Fruit fly (Drosophila melanogaster) Kc167 (cell line): ENCODE measurements around the gene Dpm2.

Source experiments
- Myc ChIP-seq: fragments of >200 bp; optimal IDR thresholded peaks from 2 replicates; lab custom pipeline; 2017; ENCODE audit warnings: missing external identifiers
- Sin3A ChIP-seq: fragments of >200 bp; optimal IDR thresholded peaks from 2 replicates; lab custom pipeline; 2018; ENCODE audit warnings: missing external identifiers
- h ChIP-seq: fragments of >200 bp; optimal IDR thresholded peaks from 3 replicates; lab custom pipeline; 2018; ENCODE audit warnings: missing external identifiers
- insv ChIP-seq: fragments of >200 bp; optimal IDR thresholded peaks from 3 replicates; lab custom pipeline; 2018; ENCODE audit warnings: missing external identifiers
- psq ChIP-seq: fragments of >200 bp; optimal IDR thresholded peaks from 2 replicates; lab custom pipeline; 2017; ENCODE audit warnings: missing external identifiers
- ttk ChIP-seq: sonication (Bioruptor generic); optimal IDR thresholded peaks from 2 replicates; lab custom pipeline; 2017; ENCODE audit warnings: missing external identifiers

The Dpm2 gene

dm6 chr3L:3303534-3304459 lies 15.6 kb upstream of the Dpm2 start, which contains the start of gene ZnT63C:
ZnT63C (plus strand) TSS chr3L:3303708.
- TF ChIP-seq Myc (lab: Kevin White, UChicago) (no peak), h (lab: Kevin White, UChicago) (no peak), psq (lab: Kevin White, UChicago) (no peak), ttk (lab: Kevin White, UChicago) (no peak), insv (lab: Kevin White, UChicago) (no peak), Sin3A (lab: Kevin White, UChicago) (no peak)

- TF ChIP-seq h (lab: Kevin White, UChicago) = no peak
- TF ChIP-seq insv (lab: Kevin White, UChicago) = no peak
- TF ChIP-seq psq (lab: Kevin White, UChicago) = no peak
- no peak for TF ChIP-seq Sin3A (lab: Kevin White, UChicago)
- no peak for TF ChIP-seq ttk (lab: Kevin White, UChicago)
- no peak for TF ChIP-seq Myc (lab: Kevin White, UChicago)
Observed at dm6 chr3L:3304740-3305139, 14.6 kb upstream of the Dpm2 start.

dm6 chr3L:3305430-3305829 lies 13.9 kb upstream of the Dpm2 start:
- TF ChIP-seq Sin3A (lab: Kevin White, UChicago) (no peak), h (lab: Kevin White, UChicago) (no peak), insv (lab: Kevin White, UChicago) (no peak), ttk (lab: Kevin White, UChicago) (no peak), psq (lab: Kevin White, UChicago) (no peak), Myc (lab: Kevin White, UChicago) (no peak)

dm6 chr3L:3306515-3306914 lies 12.8 kb upstream of the Dpm2 start:
- TF ChIP-seq h (lab: Kevin White, UChicago) (no peak), Myc (lab: Kevin White, UChicago) (no peak), ttk (lab: Kevin White, UChicago) (no peak), Sin3A (lab: Kevin White, UChicago) (no peak), psq (lab: Kevin White, UChicago) (no peak), insv (lab: Kevin White, UChicago) (no peak)

- TF ChIP-seq psq (lab: Kevin White, UChicago) = no peak
- no peak for TF ChIP-seq Myc (lab: Kevin White, UChicago)
- TF ChIP-seq ttk (lab: Kevin White, UChicago) = no peak
- no peak for TF ChIP-seq insv (lab: Kevin White, UChicago)
- TF ChIP-seq h (lab: Kevin White, UChicago) = no peak
- no peak for TF ChIP-seq Sin3A (lab: Kevin White, UChicago)
Observed at dm6 chr3L:3307593-3307992, 11.8 kb upstream of the Dpm2 start.

dm6 chr3L:3308676-3309613 lies 10.4 kb upstream of the Dpm2 start:
- TF ChIP-seq Myc (lab: Kevin White, UChicago) (no peak), ttk (lab: Kevin White, UChicago) (no peak), Sin3A (lab: Kevin White, UChicago) (no peak), h (lab: Kevin White, UChicago) (no peak), psq (lab: Kevin White, UChicago) (no peak), insv (lab: Kevin White, UChicago) (no peak)

dm6 chr3L:3314049-3314448 lies 5.3 kb upstream of the Dpm2 start, which contains the start of gene Drsl2:
Drsl2 (plus strand) TSS chr3L:3314349.
- TF ChIP-seq psq (lab: Kevin White, UChicago) = no peak

- no peak for TF ChIP-seq Sin3A (lab: Kevin White, UChicago)
- no peak for TF ChIP-seq Myc (lab: Kevin White, UChicago)
- no peak for TF ChIP-seq insv (lab: Kevin White, UChicago)
- TF ChIP-seq psq (lab: Kevin White, UChicago) = no peak
- no peak for TF ChIP-seq h (lab: Kevin White, UChicago)
- no peak for TF ChIP-seq ttk (lab: Kevin White, UChicago)
Observed at dm6 chr3L:3314696-3315095, 4.7 kb upstream of the Dpm2 start, which contains the start of gene Drsl3. Drsl3 (plus strand) TSS chr3L:3314996.

- no peak for TF ChIP-seq psq (lab: Kevin White, UChicago)
- TF ChIP-seq insv (lab: Kevin White, UChicago) = no peak
- no peak for TF ChIP-seq h (lab: Kevin White, UChicago)
- TF ChIP-seq Sin3A (lab: Kevin White, UChicago) = no peak
- TF ChIP-seq ttk (lab: Kevin White, UChicago) = no peak
- no peak for TF ChIP-seq Myc (lab: Kevin White, UChicago)
Observed at dm6 chr3L:3315288-3315687, 4.1 kb upstream of the Dpm2 start, which contains the start of gene Drsl4. Drsl4 (plus strand) TSS chr3L:3315620.

- TF ChIP-seq psq (lab: Kevin White, UChicago) = no peak
- no peak for TF ChIP-seq Myc (lab: Kevin White, UChicago)
Observed at dm6 chr3L:3316441-3316840, 2.9 kb upstream of the Dpm2 start, which contains the start of gene Drsl5. Drsl5 (plus strand) TSS chr3L:3316781.
